Fruit fly (Drosophila melanogaster): Measurements from ENCODE around the gene Socs36E.

Socs36E gene

DNA sequence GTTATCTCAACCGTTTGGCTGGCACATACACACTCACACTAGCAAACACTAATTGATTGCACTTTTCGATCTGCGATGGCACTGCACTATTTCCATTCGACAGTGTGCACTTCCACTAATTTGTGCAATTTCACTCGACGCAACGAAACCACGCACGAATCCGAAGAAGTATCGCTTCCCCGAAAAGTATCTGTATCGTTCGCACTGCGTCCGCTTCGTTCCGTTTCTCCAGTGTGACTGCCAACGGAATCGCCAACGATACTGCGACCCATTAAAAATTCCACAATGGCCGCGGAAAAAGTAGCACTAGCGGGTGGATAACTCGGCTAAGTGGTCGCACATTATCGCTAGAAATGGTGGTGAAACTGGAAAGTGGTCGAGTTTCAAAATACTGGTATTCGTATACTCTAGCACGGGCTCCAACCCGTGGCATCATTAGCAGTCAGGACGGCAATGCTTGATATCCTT, at the start of gene Socs36E:
Gene Socs36E (minus strand): TSS at position 246 of the 468 bp plus-strand sequence.
- no peak for TF ChIP-seq kay (GFP tag; ENCODE audit: borderline replicate concordance)
- TF ChIP-seq CG7045 (GFP tag; optimal IDR thresholded peaks at IDR 0.05), result no peak
- TF ChIP-seq cic (GFP tag; optimal IDR thresholded peaks at IDR 0.05), result peak; percentile 26
- TF ChIP-seq CG1620 (GFP tag; optimal IDR thresholded peaks at IDR 0.05), result peak; percentile 34
- peak; percentile 41 for TF ChIP-seq bab1 (GFP tag; optimal IDR thresholded peaks at IDR 0.05)
- TF ChIP-seq CG33017 (tag; optimal IDR thresholded peaks at IDR 0.05), result peak; percentile 8
- no peak for TF ChIP-seq Clk (GFP tag; optimal IDR thresholded peaks at IDR 0.05)
- TF ChIP-seq CG7101 (tag; optimal IDR thresholded peaks at IDR 0.05), result no peak
- no peak for TF ChIP-seq CG12768 (GFP tag; optimal IDR thresholded peaks at IDR 0.05)
- no peak for TF ChIP-seq Crg-1 (GFP tag; optimal IDR thresholded peaks at IDR 0.05)
- no peak for TF ChIP-seq CG14711 (tag; optimal IDR thresholded peaks at IDR 0.05)
- TF ChIP-seq Mnt (GFP tag; optimal IDR thresholded peaks at IDR 0.05), result peak; percentile 57
- peak; percentile 79 for TF ChIP-seq tj (GFP tag; optimal IDR thresholded peaks at IDR 0.05)

DNA sequence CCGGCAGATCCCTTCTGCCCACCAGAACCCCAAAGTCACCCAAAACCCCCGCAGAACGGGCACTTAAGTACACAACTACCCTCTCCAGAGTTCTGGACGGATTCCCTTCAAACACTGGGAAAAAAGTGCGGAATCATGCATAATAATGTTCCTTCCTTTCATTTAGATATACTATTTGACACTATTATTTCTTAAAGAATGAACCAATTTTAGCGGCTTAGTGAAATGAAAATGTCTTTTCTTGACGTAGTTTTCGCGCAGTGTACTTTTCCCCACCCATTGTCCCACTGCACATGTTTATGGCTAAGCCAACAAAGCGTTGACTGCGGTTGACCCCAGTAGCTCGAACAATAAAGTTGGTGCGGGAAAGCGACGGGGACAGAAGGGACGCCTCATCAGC, 34.5 kb upstream of the Socs36E start:
- TF ChIP-seq bab1 (GFP tag; optimal IDR thresholded peaks at IDR 0.05) (no peak), CG7045 (GFP tag; optimal IDR thresholded peaks at IDR 0.05) (no peak), tj (GFP tag; optimal IDR thresholded peaks at IDR 0.05) (no peak), CG1620 (GFP tag; optimal IDR thresholded peaks at IDR 0.05) (no peak), Crg-1 (GFP tag; optimal IDR thresholded peaks at IDR 0.05) (no peak), Hr96 (GFP tag; optimal IDR thresholded peaks at IDR 0.05) (no peak)

DNA sequence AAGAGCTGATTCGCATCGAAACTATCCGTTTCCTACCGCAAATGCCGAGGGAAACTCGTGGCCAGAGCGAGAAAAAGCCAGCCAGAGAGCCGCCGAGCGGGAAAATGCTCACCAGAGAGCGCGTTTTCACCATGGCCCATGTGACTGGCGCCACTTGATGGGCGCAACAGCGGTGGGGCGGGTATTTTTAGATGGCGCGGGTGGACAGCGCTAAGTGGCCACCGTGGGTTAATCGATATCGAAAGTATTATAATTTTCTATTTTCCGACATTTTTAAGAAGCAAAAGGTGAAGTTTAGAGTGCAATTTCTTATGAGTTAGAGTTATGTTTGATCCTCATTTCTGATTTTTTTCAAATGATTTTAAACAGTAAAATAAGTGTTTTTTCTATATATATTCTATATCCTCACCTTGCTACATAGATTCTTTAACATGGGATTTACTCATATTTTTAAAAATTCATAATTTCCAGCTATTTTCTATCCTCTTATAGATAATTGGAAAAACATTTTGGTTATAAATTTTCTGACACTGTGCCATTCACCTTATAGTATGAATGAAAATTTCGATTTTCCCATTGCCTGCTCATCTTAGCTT, 32.5 kb upstream of the Socs36E start, which contains the start of gene Ptp36E:
Gene Ptp36E (minus strand): TSS at position 360 of the 596 bp plus-strand sequence.
- TF ChIP-seq pad (GFP tag; optimal IDR thresholded peaks at IDR 0.05) (peak; percentile 27), cnc (optimal IDR thresholded peaks at IDR 0.05) (no peak), CG11617 (GFP tag; optimal IDR thresholded peaks at IDR 0.05) (no peak), CG5204 (GFP tag; optimal IDR thresholded peaks at IDR 0.05) (peak; percentile 12), CG14711 (tag; optimal IDR thresholded peaks at IDR 0.05) (peak; percentile 54), CG12768 (GFP tag; optimal IDR thresholded peaks at IDR 0.05) (peak; percentile 71), CG33017 (tag; optimal IDR thresholded peaks at IDR 0.05) (peak; percentile 80), Crg-1 (GFP tag; optimal IDR thresholded peaks at IDR 0.05) (no peak), Mnt (GFP tag; optimal IDR thresholded peaks at IDR 0.05) (peak; percentile 18), Clk (GFP tag; optimal IDR thresholded peaks at IDR 0.05) (peak; percentile 2), CG7101 (tag; optimal IDR thresholded peaks at IDR 0.05) (peak; percentile 65)

DNA sequence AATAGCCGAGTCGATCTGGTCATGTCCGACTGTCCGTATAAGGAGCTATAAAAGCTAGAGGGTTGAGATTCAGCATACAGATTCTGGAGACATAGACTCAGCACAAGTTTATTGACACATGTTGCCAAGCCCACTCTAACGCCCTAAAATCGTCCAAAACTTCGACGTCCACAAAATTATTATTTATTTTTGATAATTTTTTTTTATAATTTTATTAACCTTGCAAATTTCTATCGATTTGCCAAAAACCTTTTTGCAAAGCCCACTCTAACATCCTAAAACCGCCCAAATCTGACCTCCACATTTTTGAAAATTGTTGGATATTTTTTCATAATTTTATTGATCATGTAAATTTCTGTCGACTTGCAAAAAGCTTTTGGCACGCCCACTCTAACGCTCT, 7.0 kb upstream of the Socs36E start, which contains the start of gene JMJD4:
Gene JMJD4 (minus strand): TSS at position 101 of the 400 bp plus-strand sequence.
- TF ChIP-seq kay (GFP tag; ENCODE audit: borderline replicate concordance), result no peak
- no peak for TF ChIP-seq cnc (optimal IDR thresholded peaks at IDR 0.05)
- no peak for TF ChIP-seq CG12768 (GFP tag; optimal IDR thresholded peaks at IDR 0.05)
- TF ChIP-seq Hr96 (GFP tag; optimal IDR thresholded peaks at IDR 0.05), result no peak
- TF ChIP-seq CG7101 (tag; optimal IDR thresholded peaks at IDR 0.05), result no peak
- no peak for TF ChIP-seq cic (GFP tag; optimal IDR thresholded peaks at IDR 0.05)
- no peak for TF ChIP-seq CG1620 (GFP tag; optimal IDR thresholded peaks at IDR 0.05)
- TF ChIP-seq CG14711 (tag; optimal IDR thresholded peaks at IDR 0.05), result no peak
- no peak for TF ChIP-seq Clk (GFP tag; optimal IDR thresholded peaks at IDR 0.05)
- no peak for TF ChIP-seq CG33017 (tag; optimal IDR thresholded peaks at IDR 0.05)
- TF ChIP-seq CG11617 (GFP tag; optimal IDR thresholded peaks at IDR 0.05), result no peak
- no peak for TF ChIP-seq Mnt (GFP tag; optimal IDR thresholded peaks at IDR 0.05)
- no peak for TF ChIP-seq Crg-1 (GFP tag; optimal IDR thresholded peaks at IDR 0.05)

DNA sequence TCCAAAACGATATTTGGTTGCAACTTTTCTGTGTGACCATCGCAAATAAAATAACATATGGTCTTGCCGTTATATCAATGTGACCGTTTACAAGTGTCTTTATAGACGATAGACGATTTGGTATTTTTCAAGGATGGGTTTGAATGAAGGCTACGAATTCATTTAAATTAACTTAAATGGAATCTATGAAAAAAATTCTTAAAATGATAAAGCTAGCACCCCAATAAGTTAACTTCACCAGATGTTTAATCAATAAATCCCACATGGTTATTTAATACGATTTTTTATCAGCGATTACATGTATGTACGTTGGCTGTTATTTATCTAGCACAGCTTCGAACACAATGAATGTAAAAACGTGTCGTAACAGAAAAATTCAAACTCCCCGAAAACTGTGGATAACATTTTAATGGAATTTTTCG, 6.4 kb upstream of the Socs36E start:
- TF ChIP-seq CG7045 (GFP tag; optimal IDR thresholded peaks at IDR 0.05) (no peak), tj (GFP tag; optimal IDR thresholded peaks at IDR 0.05) (no peak), CG1620 (GFP tag; optimal IDR thresholded peaks at IDR 0.05) (no peak), CG33017 (tag; optimal IDR thresholded peaks at IDR 0.05) (no peak), pad (GFP tag; optimal IDR thresholded peaks at IDR 0.05) (no peak), CG5204 (GFP tag; optimal IDR thresholded peaks at IDR 0.05) (no peak), Clk (GFP tag; optimal IDR thresholded peaks at IDR 0.05) (no peak), bab1 (GFP tag; optimal IDR thresholded peaks at IDR 0.05) (no peak), Hr96 (GFP tag; optimal IDR thresholded peaks at IDR 0.05) (no peak), Crg-1 (GFP tag; optimal IDR thresholded peaks at IDR 0.05) (no peak), toe (GFP tag; optimal IDR thresholded peaks at IDR 0.05) (no peak), CG12768 (GFP tag; optimal IDR thresholded peaks at IDR 0.05) (no peak), cic (GFP tag; optimal IDR thresholded peaks at IDR 0.05) (no peak), ovo (GFP tag; optimal IDR thresholded peaks at IDR 0.05) (no peak), kay (GFP tag; ENCODE audit: borderline replicate concordance) (no peak), cnc (optimal IDR thresholded peaks at IDR 0.05) (no peak), CG7101 (tag; optimal IDR thresholded peaks at IDR 0.05) (no peak), CG14711 (tag; optimal IDR thresholded peaks at IDR 0.05) (no peak), Mnt (GFP tag; optimal IDR thresholded peaks at IDR 0.05) (no peak), CG11617 (GFP tag; optimal IDR thresholded peaks at IDR 0.05) (no peak)

DNA sequence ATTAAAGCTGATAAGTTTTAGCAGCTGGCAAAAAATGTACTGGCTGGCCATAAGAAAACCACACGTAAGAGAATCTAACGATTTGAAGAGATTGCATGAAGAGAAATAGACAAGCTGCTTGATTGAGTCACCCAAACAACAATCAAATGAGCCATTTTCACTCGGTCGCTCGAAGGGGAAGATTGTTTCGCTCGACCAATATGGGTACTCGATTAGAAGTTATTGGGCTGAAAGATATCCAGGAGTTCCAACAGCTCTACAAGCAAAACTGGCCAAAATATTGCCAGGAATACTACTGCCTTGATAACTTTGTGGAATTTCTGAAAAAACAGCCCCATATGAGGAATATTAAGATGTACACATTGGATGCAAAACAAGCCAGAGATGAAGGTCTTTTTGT, 3.7 kb upstream of the Socs36E start, which contains the start of gene CG5783:
Gene CG5783 (plus strand): TSS at position 167 of the 400 bp plus-strand sequence.
- TF ChIP-seq CG33017 (tag; optimal IDR thresholded peaks at IDR 0.05) (no peak), Mnt (GFP tag; optimal IDR thresholded peaks at IDR 0.05) (no peak), tj (GFP tag; optimal IDR thresholded peaks at IDR 0.05) (no peak), pad (GFP tag; optimal IDR thresholded peaks at IDR 0.05) (peak; percentile 89)

All from whole organism, adult.